Worm (Caenorhabditis elegans) whole organism, L3 larva: ENCODE data around the gene nlp-56.

Experiments used
- fos-1 ChIP-seq: fragments of 150-350 bp; optimal IDR thresholded peaks from 2 replicates; lab custom pipeline; 2014; ENCODE audit warnings: missing biosample characterization, missing genetic modification characterization
- nhr-77 ChIP-seq: fragments of 150-350 bp; optimal IDR thresholded peaks from 2 replicates; lab custom pipeline; 2014; ENCODE audit warnings: missing biosample characterization, missing genetic modification characterization
- sea-2 ChIP-seq: fragments of 150-350 bp; sonication (generic microtip); optimal IDR thresholded peaks from 4 replicates; lab custom pipeline; 2014; ENCODE audit warnings: missing biosample characterization, missing genetic modification reagents, missing genetic modification characterization
- ztf-11 ChIP-seq: fragments of 150-350 bp; optimal IDR thresholded peaks from 2 replicates; lab custom pipeline; 2014; ENCODE audit warnings: missing biosample characterization, missing genetic modification characterization

DNA sequence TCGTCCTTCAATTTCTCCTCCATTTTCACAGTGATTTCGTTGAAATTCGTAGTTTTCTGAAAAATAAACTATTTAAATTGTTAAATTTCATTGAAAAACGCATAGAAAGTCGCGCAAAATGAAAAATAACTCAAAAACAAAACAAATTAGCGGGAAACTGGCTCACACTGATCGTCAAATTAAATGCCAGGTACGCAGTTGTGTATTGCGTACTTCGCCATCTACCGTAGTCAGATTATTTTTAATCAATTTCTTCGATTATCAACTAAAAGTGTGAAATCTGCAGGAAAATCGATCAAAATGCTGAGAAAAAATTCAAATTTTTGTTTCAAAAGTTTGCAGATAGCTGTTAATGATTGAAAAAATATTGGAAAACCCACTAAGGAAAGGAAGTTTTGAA is 29.6 kb downstream of the nlp-56 start, which contains the start of gene Y57G11C.499:
- TF ChIP-seq fos-1 (no peak), ztf-11 (no peak), sea-2 (GFP tag; lab: Kevin White, UChicago) (no peak), nhr-77 (no peak)
